Worm (Caenorhabditis elegans): ENCODE measurements around the gene syx-4.

ce11 chrIV:8481308-8481707 lies 24.2 kb downstream of the syx-4 start, which contains the start of gene spp-8:
- TF ChIP-seq dao-5 (tag; optimal IDR thresholded peaks at IDR 0.05): no peak
- TF ChIP-seq W03F9.2 (tag; optimal IDR thresholded peaks at IDR 0.05): no peak
- no peak for TF ChIP-seq him-1 (tag; optimal IDR thresholded peaks at IDR 0.05)
